Worm (Caenorhabditis elegans): Measurements from ENCODE around the gene npr-39.
A peak's percentile ranks its signal among the peaks of the same experiment; 100 is the strongest.

DNA sequence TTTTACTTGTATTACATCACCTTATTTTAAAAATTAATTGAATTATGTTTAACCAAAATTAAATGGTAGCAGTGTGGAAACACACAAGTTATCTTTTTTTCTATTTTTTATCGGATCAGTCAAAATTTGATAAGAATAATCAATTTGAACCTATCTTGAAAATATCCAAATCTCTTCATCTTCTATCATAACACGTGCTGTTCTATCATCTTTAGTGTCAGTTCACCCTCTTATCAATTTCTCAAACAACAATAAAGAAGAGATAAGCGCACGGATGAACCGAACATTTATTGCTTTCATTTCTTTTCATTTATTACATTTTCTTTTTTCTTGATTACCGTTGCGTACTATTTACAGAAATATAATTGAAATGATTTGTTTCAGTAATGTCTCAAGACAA, 20.2 kb downstream of the npr-39 start, which contains the start of gene R04B5.5:
- TF ChIP-seq sea-2 (GFP tag; IDR thresholded peaks at IDR 0.05) (no peak), ztf-22 (GFP tag; optimal IDR thresholded peaks at IDR 0.05) (no peak), B0336.3 (GFP tag; IDR thresholded peaks at IDR 0.05) (no peak), unc-62 (GFP tag; optimal IDR thresholded peaks at IDR 0.05) (no peak), rcor-1 (GFP tag; IDR thresholded peaks at IDR 0.05) (no peak), F10E7.11 (tag; optimal IDR thresholded peaks at IDR 0.05) (no peak), sdz-38 (tag; optimal IDR thresholded peaks at IDR 0.05) (no peak), xnd-1 (tag; optimal IDR thresholded peaks at IDR 0.05) (no peak), B0261.1 (tag; optimal IDR thresholded peaks at IDR 0.05) (no peak), nhr-80 (tag; optimal IDR thresholded peaks at IDR 0.05) (peak; percentile 58), cebp-2 (GFP tag; IDR thresholded peaks at IDR 0.05) (no peak), dpl-1 (GFP tag; optimal IDR thresholded peaks at IDR 0.05) (no peak), hlh-12 (tag; optimal IDR thresholded peaks at IDR 0.05) (no peak)

All from whole organism, young adult.